Worm (Caenorhabditis elegans) whole organism, early embryonic: ENCODE results near the gene srd-4.

Experiments
- B0310.2 ChIP-seq: sonication (generic microtip); optimal IDR thresholded peaks from 2 replicates; lab custom pipeline; 2016; ENCODE audit warnings: mild to moderate bottlenecking, missing genetic modification characterization, missing compliant biosample characterization
- F13C5.2 ChIP-seq: sonication (generic microtip); optimal IDR thresholded peaks from 2 replicates; lab custom pipeline; 2017; ENCODE audit warnings: mild to moderate bottlenecking, missing genetic modification characterization, inconsistent platforms, missing compliant biosample characterization
- aly-1 ChIP-seq: sonication (generic microtip); optimal IDR thresholded peaks from 2 replicates; lab custom pipeline; 2016; ENCODE audit warnings: missing genetic modification characterization, missing compliant biosample characterization
- ama-1 ChIP-seq: fragments of 150-350 bp; optimal IDR thresholded peaks from 2 replicates; lab custom pipeline; 2014
- ceh-13 ChIP-seq: fragments of 200-800 bp; sonication (Bioruptor generic); optimal IDR thresholded peaks from 2 replicates; lab custom pipeline; 2018; ENCODE audit warnings: mild to moderate bottlenecking, missing genetic modification characterization, missing compliant biosample characterization
- ceh-36 ChIP-seq: sonication (generic microtip); optimal IDR thresholded peaks from 2 replicates; lab custom pipeline; 2016; ENCODE audit warnings: missing genetic modification characterization, inconsistent platforms, missing compliant biosample characterization
- ets-7 ChIP-seq: sonication (generic microtip); optimal IDR thresholded peaks from 2 replicates; lab custom pipeline; 2016; ENCODE audit warnings: missing genotype, missing genetic modification characterization, missing compliant biosample characterization
- flt-1 ChIP-seq: fragments of 200-800 bp; sonication (Bioruptor generic); IDR thresholded peaks from 2 replicates; pipeline ENCODE4 v1.3.6; 2022; ENCODE audit warnings: missing genetic modification characterization, missing compliant biosample characterization
- hmbx-1 ChIP-seq: sonication (generic microtip); optimal IDR thresholded peaks from 2 replicates; lab custom pipeline; 2016; ENCODE audit warnings: mild to moderate bottlenecking, missing genetic modification characterization, missing compliant biosample characterization
- hmg-4 ChIP-seq: fragments of 200-800 bp; sonication (Bioruptor generic); optimal IDR thresholded peaks from 2 replicates; lab custom pipeline; 2018; ENCODE audit warnings: mild to moderate bottlenecking, missing genetic modification characterization, missing compliant biosample characterization
- hnd-1 ChIP-seq: sonication (generic microtip); optimal IDR thresholded peaks from 2 replicates; lab custom pipeline; 2016; ENCODE audit warnings: missing genetic modification characterization, missing compliant biosample characterization
- pes-1 ChIP-seq: fragments of 200-800 bp; sonication (Bioruptor generic); IDR thresholded peaks from 2 replicates; pipeline ENCODE4 v1.3.6; 2022; ENCODE audit warnings: missing genetic modification reagents, missing genetic modification characterization, missing compliant biosample characterization
- scrt-1 ChIP-seq: fragments of 200-800 bp; sonication (Bioruptor generic); IDR thresholded peaks from 2 replicates; pipeline ENCODE4 v1.3.6; 2022; ENCODE audit warnings: missing genetic modification characterization, missing compliant biosample characterization
- sea-1 ChIP-seq: fragments of 200-800 bp; sonication (Bioruptor generic); conservative IDR thresholded peaks from 2 replicates; pipeline ENCODE4 v1.3.6; 2022; ENCODE audit warnings: missing genetic modification characterization, missing compliant biosample characterization
- tbx-11 ChIP-seq: fragments of 200-800 bp; sonication (Bioruptor generic); IDR thresholded peaks from 2 replicates; pipeline ENCODE4 v1.3.6; 2022; ENCODE audit warnings: missing genetic modification characterization, missing compliant biosample characterization
- tbx-37 ChIP-seq: fragments of 200-800 bp; sonication (Bioruptor generic); conservative IDR thresholded peaks from 2 replicates; pipeline ENCODE4 v1.3.6; 2022; ENCODE audit warnings: missing genetic modification reagents, missing genetic modification characterization, missing compliant biosample characterization
- tra-4 ChIP-seq: sonication (generic microtip); optimal IDR thresholded peaks from 2 replicates; lab custom pipeline; 2017; ENCODE audit warnings: missing genetic modification characterization, missing compliant biosample characterization

Gene srd-4

ce11 chrV:12194275-12194674 lies 9.5 kb downstream of the srd-4 start, which contains the start of gene ogdh-2:
Gene ogdh-2 (plus strand): TSS chrV:12194507.
- TF ChIP-seq hmbx-1 (tag; lab: Kevin White, UChicago) (no peak), tbx-37 (GFP tag; lab: Robert Waterston, UW) (no peak), ceh-13 (GFP tag; lab: Kevin White, UChicago) (no peak), flt-1 (GFP tag; lab: Robert Waterston, UW) (no peak), scrt-1 (GFP tag; lab: Robert Waterston, UW) (no peak), F13C5.2 (tag; lab: Kevin White, UChicago) (no peak)

ce11 chrV:12195845-12196244 lies 11.1 kb downstream of the srd-4 start, which contains the start of gene ZK836.3:
Gene ZK836.3 (minus strand): TSS chrV:12195945.
- TF ChIP-seq sea-1 (GFP tag; lab: Robert Waterston, UW) (no peak), hmbx-1 (tag; lab: Kevin White, UChicago) (no peak), ama-1 (lab: Kevin White, UChicago) (no peak), aly-1 (tag; lab: Kevin White, UChicago) (no peak), hmg-4 (GFP tag; lab: Kevin White, UChicago) (no peak), tbx-37 (GFP tag; lab: Robert Waterston, UW) (no peak), hnd-1 (no peak), pes-1 (no peak), tbx-11 (GFP tag; lab: Robert Waterston, UW) (no peak), ceh-13 (GFP tag; lab: Kevin White, UChicago) (no peak), B0310.2 (tag; lab: Kevin White, UChicago) (no peak), F13C5.2 (tag; lab: Kevin White, UChicago) (no peak), tra-4 (no peak), ceh-36 (no peak)

ce11 chrV:12196659-12197058 lies 11.9 kb downstream of the srd-4 start:
- TF ChIP-seq ama-1 (lab: Kevin White, UChicago) (no peak), tbx-37 (GFP tag; lab: Robert Waterston, UW) (no peak), F13C5.2 (tag; lab: Kevin White, UChicago) (no peak), tbx-11 (GFP tag; lab: Robert Waterston, UW) (no peak), sea-1 (GFP tag; lab: Robert Waterston, UW) (no peak), hmg-4 (GFP tag; lab: Kevin White, UChicago) (no peak), B0310.2 (tag; lab: Kevin White, UChicago) (no peak), pes-1 (no peak), scrt-1 (GFP tag; lab: Robert Waterston, UW) (no peak), ets-7 (tag; lab: Kevin White, UChicago) (no peak), hmbx-1 (tag; lab: Kevin White, UChicago) (no peak), aly-1 (tag; lab: Kevin White, UChicago) (no peak), ceh-36 (no peak), hnd-1 (no peak), ceh-13 (GFP tag; lab: Kevin White, UChicago) (no peak), flt-1 (GFP tag; lab: Robert Waterston, UW) (no peak), tra-4 (no peak)

ce11 chrV:12197748-12198147 lies 13.0 kb downstream of the srd-4 start:
- TF ChIP-seq ceh-13 (GFP tag; lab: Kevin White, UChicago), result no peak
- TF ChIP-seq ets-7 (tag; lab: Kevin White, UChicago), result no peak
- TF ChIP-seq hmg-4 (GFP tag; lab: Kevin White, UChicago), result no peak
- TF ChIP-seq flt-1 (GFP tag; lab: Robert Waterston, UW), result no peak
- TF ChIP-seq F13C5.2 (tag; lab: Kevin White, UChicago), result no peak
- TF ChIP-seq hnd-1, result no peak
- TF ChIP-seq hmbx-1 (tag; lab: Kevin White, UChicago), result no peak
- no peak for TF ChIP-seq sea-1 (GFP tag; lab: Robert Waterston, UW)
- TF ChIP-seq tbx-11 (GFP tag; lab: Robert Waterston, UW), result no peak
- TF ChIP-seq aly-1 (tag; lab: Kevin White, UChicago), result no peak

ce11 chrV:12198545-12198944 lies 13.8 kb downstream of the srd-4 start, which contains the start of gene lon-3:
Gene lon-3 (minus strand): TSS chrV:12198645.
- TF ChIP-seq flt-1 (GFP tag; lab: Robert Waterston, UW) (no peak), ets-7 (tag; lab: Kevin White, UChicago) (no peak), hmbx-1 (tag; lab: Kevin White, UChicago) (no peak), tra-4 (no peak), tbx-11 (GFP tag; lab: Robert Waterston, UW) (no peak), F13C5.2 (tag; lab: Kevin White, UChicago) (no peak), pes-1 (no peak), hnd-1 (no peak), tbx-37 (GFP tag; lab: Robert Waterston, UW) (no peak), B0310.2 (tag; lab: Kevin White, UChicago) (no peak), ceh-13 (GFP tag; lab: Kevin White, UChicago) (no peak), aly-1 (tag; lab: Kevin White, UChicago) (no peak), sea-1 (GFP tag; lab: Robert Waterston, UW) (no peak), ceh-36 (no peak), hmg-4 (GFP tag; lab: Kevin White, UChicago) (no peak), ama-1 (lab: Kevin White, UChicago) (no peak), scrt-1 (GFP tag; lab: Robert Waterston, UW) (no peak)

- TF ChIP-seq ceh-13 (GFP tag; lab: Kevin White, UChicago), result no peak
These were observed 14.7 kb downstream of the srd-4 start for ce11 chrV:12199474-12199873.

ce11 chrV:12208678-12209077 lies 23.9 kb downstream of the srd-4 start:
- TF ChIP-seq pes-1, result no peak
- TF ChIP-seq hmbx-1 (tag; lab: Kevin White, UChicago), result no peak
- no peak for TF ChIP-seq flt-1 (GFP tag; lab: Robert Waterston, UW)
- TF ChIP-seq scrt-1 (GFP tag; lab: Robert Waterston, UW), result no peak
- TF ChIP-seq ceh-36, result no peak
- TF ChIP-seq B0310.2 (tag; lab: Kevin White, UChicago), result no peak
- no peak for TF ChIP-seq aly-1 (tag; lab: Kevin White, UChicago)
- TF ChIP-seq hnd-1, result no peak
- no peak for TF ChIP-seq tra-4
- TF ChIP-seq sea-1 (GFP tag; lab: Robert Waterston, UW), result no peak
- no peak for TF ChIP-seq ets-7 (tag; lab: Kevin White, UChicago)
- TF ChIP-seq hmg-4 (GFP tag; lab: Kevin White, UChicago), result no peak
- TF ChIP-seq F13C5.2 (tag; lab: Kevin White, UChicago), result no peak
- TF ChIP-seq ceh-13 (GFP tag; lab: Kevin White, UChicago), result no peak
- TF ChIP-seq tbx-37 (GFP tag; lab: Robert Waterston, UW), result no peak
- TF ChIP-seq ama-1 (lab: Kevin White, UChicago), result no peak
